Fruit fly (Drosophila melanogaster) whole organism, adult: ENCODE results near the gene Mkrn1.

Source experiments
- CG11617 ChIP-seq: fragments of 200-800 bp; sonication (Bioruptor generic); optimal IDR thresholded peaks from 2 replicates; lab custom pipeline; 2017; ENCODE audit warnings: mild to moderate bottlenecking, missing biosample characterization, missing genetic modification reagents, missing genetic modification characterization
- CG12768 ChIP-seq: fragments of 200-800 bp; sonication (Bioruptor generic); optimal IDR thresholded peaks from 2 replicates; lab custom pipeline; 2017; ENCODE audit warnings: missing biosample characterization, missing genetic modification characterization, mild to moderate bottlenecking, moderate library complexity, missing genetic modification reagents
- CG14711 ChIP-seq: fragments of 200-800 bp; sonication (Bioruptor generic); optimal IDR thresholded peaks from 2 replicates; lab custom pipeline; 2018; ENCODE audit warnings: missing biosample characterization, mild to moderate bottlenecking, missing genetic modification characterization, moderate library complexity
- CG1620 ChIP-seq: fragments of 200-800 bp; sonication (Bioruptor generic); optimal IDR thresholded peaks from 2 replicates; lab custom pipeline; 2016; ENCODE audit warnings: missing biosample characterization, missing genetic modification characterization
- CG33017 ChIP-seq: fragments of 200-800 bp; sonication (Bioruptor generic); optimal IDR thresholded peaks from 2 replicates; lab custom pipeline; 2018; ENCODE audit warnings: missing biosample characterization, mild to moderate bottlenecking, missing genetic modification characterization, moderate library complexity
- CG5204 ChIP-seq: fragments of 200-800 bp; sonication (Bioruptor generic); optimal IDR thresholded peaks from 2 replicates; lab custom pipeline; 2016; ENCODE audit warnings: missing biosample characterization, missing genetic modification characterization
- CG7045 ChIP-seq: fragments of 200-800 bp; sonication (Bioruptor generic); optimal IDR thresholded peaks from 2 replicates; lab custom pipeline; 2017; ENCODE audit warnings: missing biosample characterization, mild to moderate bottlenecking, missing genetic modification characterization
- CG7101 ChIP-seq: fragments of 200-800 bp; sonication (Bioruptor generic); optimal IDR thresholded peaks from 2 replicates; lab custom pipeline; 2018; ENCODE audit warnings: missing biosample characterization, mild to moderate bottlenecking, missing genetic modification characterization, moderate library complexity
- Clk ChIP-seq: fragments of 200-800 bp; sonication (Bioruptor generic); optimal IDR thresholded peaks from 2 replicates; lab custom pipeline; 2017; ENCODE audit warnings: missing biosample characterization, missing genetic modification characterization
- Crg-1 ChIP-seq: fragments of 200-800 bp; sonication (Bioruptor generic); optimal IDR thresholded peaks from 2 replicates; lab custom pipeline; 2016; ENCODE audit warnings: missing biosample characterization, missing genetic modification characterization
- Hr96 ChIP-seq: fragments of 200-800 bp; sonication (Bioruptor generic); optimal IDR thresholded peaks from 2 replicates; lab custom pipeline; 2016; ENCODE audit warnings: missing biosample characterization, missing genetic modification characterization
- Mnt ChIP-seq: fragments of 200-800 bp; sonication (Bioruptor generic); optimal IDR thresholded peaks from 2 replicates; lab custom pipeline; 2016; ENCODE audit warnings: missing biosample characterization, mild to moderate bottlenecking, missing genetic modification characterization
- bab1 ChIP-seq: fragments of 200-800 bp; sonication (Bioruptor generic); optimal IDR thresholded peaks from 3 replicates; lab custom pipeline; 2019; ENCODE audit warnings: missing biosample characterization, mild to moderate bottlenecking, missing genetic modification characterization, moderate library complexity
- cic ChIP-seq: fragments of 200-800 bp; sonication (Bioruptor generic); optimal IDR thresholded peaks from 2 replicates; lab custom pipeline; 2017; ENCODE audit warnings: missing biosample characterization, mild to moderate bottlenecking, missing genetic modification characterization, moderate library complexity
- cnc ChIP-seq, 2 experiments: fragments of >200 bp; optimal IDR thresholded peaks; 2 replicates each; lab custom pipeline; 2017
- kay ChIP-seq: fragments of 200-800 bp; sonication (Bioruptor generic); peaks from one replicate; lab custom pipeline; 2016; ENCODE audit warnings: missing biosample characterization, missing genetic modification characterization, borderline replicate concordance
- ovo ChIP-seq: fragments of 200-800 bp; sonication (Bioruptor generic); optimal IDR thresholded peaks from 2 replicates; lab custom pipeline; 2016; ENCODE audit warnings: missing biosample characterization, missing genetic modification characterization
- pad ChIP-seq: fragments of 200-800 bp; sonication (Bioruptor generic); optimal IDR thresholded peaks from 3 replicates; lab custom pipeline; 2017; ENCODE audit warnings: missing biosample characterization, missing genetic modification characterization, mild to moderate bottlenecking, moderate library complexity, missing genetic modification reagents
- tj ChIP-seq: fragments of 200-800 bp; sonication (Bioruptor generic); optimal IDR thresholded peaks from 3 replicates; lab custom pipeline; 2017; ENCODE audit warnings: missing biosample characterization, mild to moderate bottlenecking, missing genetic modification characterization, moderate library complexity
- toe ChIP-seq: fragments of 200-800 bp; sonication (Bioruptor generic); optimal IDR thresholded peaks from 2 replicates; lab custom pipeline; 2016; ENCODE audit warnings: missing biosample characterization, missing genetic modification characterization

Mkrn1 gene

dm6 chr3L:21565126-21565525, 31.6 kb upstream of the Mkrn1 start, which contains the start of gene CG7634:
Gene CG7634 (plus strand): TSS chr3L:21565426.
- TF ChIP-seq cic (GFP tag; lab: Kevin White, UChicago) = no peak
- no peak for TF ChIP-seq cnc (optimal IDR thresholded peaks at IDR 0.05; lab: Kevin White, UChicago)
- TF ChIP-seq CG1620 = no peak
- TF ChIP-seq CG33017 (tag; lab: Kevin White, UChicago) = no peak
- no peak for TF ChIP-seq pad (GFP tag; lab: Kevin White, UChicago)
- no peak for TF ChIP-seq Crg-1
- no peak for TF ChIP-seq bab1
- TF ChIP-seq CG14711 (tag; lab: Kevin White, UChicago) = no peak
- TF ChIP-seq CG7045 (GFP tag; lab: Kevin White, UChicago) = no peak
- TF ChIP-seq Clk (GFP tag; lab: Kevin White, UChicago) = no peak
- no peak for TF ChIP-seq CG5204 (GFP tag; lab: Kevin White, UChicago)
- TF ChIP-seq toe (GFP tag; lab: Kevin White, UChicago) = no peak
- TF ChIP-seq tj (GFP tag; lab: Kevin White, UChicago) = no peak
- no peak for TF ChIP-seq CG11617 (GFP tag; lab: Kevin White, UChicago)
- TF ChIP-seq CG12768 (GFP tag; lab: Kevin White, UChicago) = no peak
- TF ChIP-seq ovo (GFP tag; lab: Kevin White, UChicago) = no peak
- no peak for TF ChIP-seq Mnt
- TF ChIP-seq Hr96 (GFP tag; lab: Kevin White, UChicago) = no peak

- TF ChIP-seq CG7045 (GFP tag; lab: Kevin White, UChicago) (no peak), Mnt (no peak), CG11617 (GFP tag; lab: Kevin White, UChicago) (no peak)
These were observed 28.6 kb upstream of the Mkrn1 start, which contains the start of gene CapaR for dm6 chr3L:21562081-21562480. Gene CapaR (minus strand): TSS chr3L:21562181.

dm6 chr3L:21558176-21558871, 24.8 kb upstream of the Mkrn1 start, which contains the start of gene CG7173:
Gene CG7173 (minus strand): TSS chr3L:21558226.
- TF ChIP-seq CG33017 (tag; lab: Kevin White, UChicago) = no peak
- no peak for TF ChIP-seq kay
- TF ChIP-seq CG7045 (GFP tag; lab: Kevin White, UChicago) = no peak

dm6 chr3L:21554752-21555151, 21.2 kb upstream of the Mkrn1 start, which contains the start of gene Wnk:
Gene Wnk (minus strand): TSS chr3L:21554928.
- no peak for TF ChIP-seq kay
- peak; percentile 50 for TF ChIP-seq bab1

- TF ChIP-seq Hr96 (GFP tag; lab: Kevin White, UChicago) (no peak), kay (peak; percentile 39)
These were observed 8.5 kb upstream of the Mkrn1 start, which contains the start of gene CG33290 for dm6 chr3L:21542059-21542458. Gene CG33290 (plus strand): TSS chr3L:21542359.

dm6 chr3L:21539245-21540196, 6.0 kb upstream of the Mkrn1 start, which contains the start of the genes COX8 and VhaM9.7-b:
Gene COX8 (minus strand): TSS chr3L:21539447.
Gene VhaM9.7-b (plus strand): TSS chr3L:21539862.
- TF ChIP-seq Clk (GFP tag; lab: Kevin White, UChicago) (peak; percentile 29), CG12768 (GFP tag; lab: Kevin White, UChicago) (peak; percentile 2), kay (no peak), cic (GFP tag; lab: Kevin White, UChicago) (peak; percentile 38), Hr96 (GFP tag; lab: Kevin White, UChicago) (no peak), CG33017 (tag; lab: Kevin White, UChicago) (no peak), CG14711 (tag; lab: Kevin White, UChicago) (peak; percentile 47), toe (GFP tag; lab: Kevin White, UChicago) (no peak), ovo (GFP tag; lab: Kevin White, UChicago) (peak; percentile 66), CG7101 (tag; lab: Kevin White, UChicago) (peak; percentile 67), pad (GFP tag; lab: Kevin White, UChicago) (peak; percentile 44), tj (GFP tag; lab: Kevin White, UChicago) (peak; percentile 30), CG7045 (GFP tag; lab: Kevin White, UChicago) (peak; percentile 78), Mnt (peak; percentile 72), CG1620 (peak; percentile 64), CG5204 (GFP tag; lab: Kevin White, UChicago) (no peak), Crg-1 (peak; percentile 63), bab1 (peak; percentile 41), CG11617 (GFP tag; lab: Kevin White, UChicago) (peak; percentile 73), cnc (optimal IDR thresholded peaks at IDR 0.05; lab: Kevin White, UChicago) (no peak)
